Worm (Caenorhabditis elegans) whole organism, mixed stage, embryonic: ENCODE results near the gene F22F7.7.
A peak's percentile ranks its signal among the peaks of the same experiment; 100 is the strongest.

Experiments used
- bed-3 ChIP-seq: fragments of 200-800 bp; sonication (Bioruptor generic); optimal IDR thresholded peaks from 3 replicates; lab custom pipeline; 2018; ENCODE audit warnings: mild to moderate bottlenecking, missing genetic modification characterization, moderate library complexity, missing compliant biosample characterization
- ceh-39 ChIP-seq: fragments of 150-350 bp; optimal IDR thresholded peaks from 2 replicates; lab custom pipeline; 2014; ENCODE audit warnings: missing biosample characterization, missing genetic modification characterization
- ceh-43 ChIP-seq: fragments of 200-800 bp; sonication (Bioruptor generic); optimal IDR thresholded peaks from 2 replicates; lab custom pipeline; 2018; ENCODE audit warnings: mild to moderate bottlenecking, missing genetic modification characterization, moderate library complexity, missing compliant biosample characterization
- ceh-83 ChIP-seq: fragments of 200-800 bp; sonication (Bioruptor generic); optimal IDR thresholded peaks from 2 replicates; lab custom pipeline; 2018; ENCODE audit warnings: mild to moderate bottlenecking, missing genetic modification characterization, missing compliant biosample characterization
- ces-1 ChIP-seq: fragments of 150-350 bp; optimal IDR thresholded peaks from 2 replicates; lab custom pipeline; 2014; ENCODE audit warnings: missing biosample characterization, missing genetic modification reagents, missing genetic modification characterization
- cnd-1 ChIP-seq: fragments of 200-800 bp; sonication (Bioruptor generic); optimal IDR thresholded peaks from 2 replicates; lab custom pipeline; 2018; ENCODE audit warnings: mild to moderate bottlenecking, missing genetic modification characterization, missing compliant biosample characterization
- drap-1 ChIP-seq: fragments of 200-800 bp; sonication (Bioruptor generic); optimal IDR thresholded peaks from 3 replicates; lab custom pipeline; 2018; ENCODE audit warnings: mild to moderate bottlenecking, missing genetic modification characterization, missing compliant biosample characterization
- elt-1 ChIP-seq: sonication (generic microtip); optimal IDR thresholded peaks from 2 replicates; lab custom pipeline; 2017; ENCODE audit warnings: missing genetic modification characterization, mild to moderate bottlenecking, missing compliant biosample characterization, antibody characterized with exemption, moderate library complexity, borderline replicate concordance; ENCODE audit not compliant: insufficient read depth
- flh-1 ChIP-seq: fragments of 200-800 bp; sonication (Bioruptor generic); optimal IDR thresholded peaks from 2 replicates; lab custom pipeline; 2018; ENCODE audit warnings: mild to moderate bottlenecking, missing genetic modification characterization, moderate library complexity, missing compliant biosample characterization
- ham-2 ChIP-seq: fragments of 200-800 bp; sonication (Bioruptor generic); optimal IDR thresholded peaks from 2 replicates; lab custom pipeline; 2018; ENCODE audit warnings: mild to moderate bottlenecking, missing genetic modification characterization, missing compliant biosample characterization
- hlh-1 ChIP-seq: fragments of 150-350 bp; optimal IDR thresholded peaks from 2 replicates; lab custom pipeline; 2014; ENCODE audit warnings: missing biosample characterization, missing genetic modification reagents, missing genetic modification characterization
- lin-13 ChIP-seq: fragments of 150-350 bp; optimal IDR thresholded peaks from 2 replicates; lab custom pipeline; 2014; ENCODE audit warnings: missing biosample characterization, missing genetic modification characterization
- lin-32 ChIP-seq: fragments of 200-800 bp; sonication (Bioruptor generic); optimal IDR thresholded peaks from 2 replicates; lab custom pipeline; 2018; ENCODE audit warnings: mild to moderate bottlenecking, missing genetic modification characterization, missing compliant biosample characterization
- lsy-2 ChIP-seq: fragments of 150-350 bp; optimal IDR thresholded peaks from 2 replicates; lab custom pipeline; 2014; ENCODE audit warnings: missing biosample characterization, missing genetic modification characterization
- mab-5 ChIP-seq: fragments of 150-350 bp; optimal IDR thresholded peaks from 2 replicates; lab custom pipeline; 2014; ENCODE audit warnings: missing biosample characterization, missing genetic modification characterization
- mep-1 ChIP-seq: fragments of 150-350 bp; optimal IDR thresholded peaks from 2 replicates; lab custom pipeline; 2017; ENCODE audit warnings: missing biosample characterization, missing genetic modification reagents, missing genetic modification characterization, inconsistent platforms
- nhr-12 ChIP-seq: fragments of 150-350 bp; optimal IDR thresholded peaks from 2 replicates; lab custom pipeline; 2014; ENCODE audit warnings: missing biosample characterization, missing genetic modification characterization
- nhr-2 ChIP-seq: fragments of 150-350 bp; optimal IDR thresholded peaks from 2 replicates; lab custom pipeline; 2014; ENCODE audit warnings: missing biosample characterization, missing genetic modification characterization
- nhr-237 ChIP-seq: fragments of 150-350 bp; optimal IDR thresholded peaks from 2 replicates; lab custom pipeline; 2014; ENCODE audit warnings: missing biosample characterization, missing genetic modification characterization
- nhr-28 ChIP-seq: fragments of 150-350 bp; optimal IDR thresholded peaks from 2 replicates; lab custom pipeline; 2014; ENCODE audit warnings: missing biosample characterization, missing genetic modification characterization
- pha-4 ChIP-seq: fragments of 150-350 bp; optimal IDR thresholded peaks from 2 replicates; lab custom pipeline; 2018; ENCODE audit warnings: missing biosample characterization, missing genetic modification reagents, missing genetic modification characterization
- sem-2 ChIP-seq: fragments of 200-800 bp; sonication (Bioruptor generic); optimal IDR thresholded peaks from 2 replicates; lab custom pipeline; 2018; ENCODE audit warnings: mild to moderate bottlenecking, missing genetic modification characterization, missing compliant biosample characterization
- snpc-4 ChIP-seq: fragments of 150-350 bp; optimal IDR thresholded peaks from 2 replicates; lab custom pipeline; 2014; ENCODE audit warnings: missing biosample characterization, missing genetic modification characterization
- sptf-1 ChIP-seq: sonication (generic microtip); optimal IDR thresholded peaks from 2 replicates; lab custom pipeline; 2017; ENCODE audit warnings: mild to moderate bottlenecking, missing genetic modification characterization, moderate library complexity, missing compliant biosample characterization
- unc-120 ChIP-seq: sonication (generic microtip); optimal IDR thresholded peaks from 2 replicates; lab custom pipeline; 2017; ENCODE audit warnings: missing genetic modification characterization, missing compliant biosample characterization; ENCODE audit not compliant: poor library complexity, severe bottlenecking
- unc-39 ChIP-seq: fragments of 150-350 bp; optimal IDR thresholded peaks from 2 replicates; lab custom pipeline; 2014; ENCODE audit warnings: missing biosample characterization, missing genetic modification characterization
- unc-62 ChIP-seq: fragments of 150-350 bp; optimal IDR thresholded peaks from 2 replicates; lab custom pipeline; 2014; ENCODE audit warnings: missing biosample characterization, missing genetic modification reagents, missing genetic modification characterization
- zip-8 ChIP-seq: fragments of 150-350 bp; optimal IDR thresholded peaks from 2 replicates; lab custom pipeline; 2014; ENCODE audit warnings: missing biosample characterization, missing genetic modification characterization
- ztf-11 ChIP-seq: fragments of 150-350 bp; optimal IDR thresholded peaks from 2 replicates; lab custom pipeline; 2014; ENCODE audit warnings: missing biosample characterization, missing genetic modification characterization

The F22F7.7 gene

ce11 chrV:2134340-2134739, 5.5 kb downstream of the F22F7.7 start:
- TF ChIP-seq unc-62 (GFP tag; lab: Kevin White, UChicago) (no peak), ceh-39 (tag; lab: Kevin White, UChicago) (no peak), unc-120 (tag; lab: Kevin White, UChicago) (no peak), lsy-2 (tag; lab: Kevin White, UChicago) (no peak), nhr-12 (no peak), mab-5 (tag; lab: Kevin White, UChicago) (no peak), hlh-1 (tag; lab: Kevin White, UChicago) (no peak), zip-8 (tag; lab: Kevin White, UChicago) (no peak)

- TF ChIP-seq nhr-2 (tag; lab: Kevin White, UChicago) (no peak), mep-1 (tag; lab: Kevin White, UChicago) (peak; percentile 4), sem-2 (GFP tag; lab: Kevin White, UChicago) (no peak), ces-1 (GFP tag; lab: Kevin White, UChicago) (peak; percentile 4), nhr-237 (peak; percentile 20), unc-120 (tag; lab: Kevin White, UChicago) (no peak), lin-13 (no peak)
Observed at ce11 chrV:2133512-2133911, 6.3 kb downstream of the F22F7.7 start.

- TF ChIP-seq nhr-237, result no peak
- no peak for TF ChIP-seq bed-3 (GFP tag; lab: Kevin White, UChicago)
- no peak for TF ChIP-seq flh-1 (GFP tag; lab: Kevin White, UChicago)
- no peak for TF ChIP-seq ceh-43 (GFP tag; lab: Kevin White, UChicago)
- no peak for TF ChIP-seq cnd-1 (tag; lab: Kevin White, UChicago)
- TF ChIP-seq unc-39, result no peak
- no peak for TF ChIP-seq drap-1 (GFP tag; lab: Kevin White, UChicago)
- no peak for TF ChIP-seq lsy-2 (tag; lab: Kevin White, UChicago)
- no peak for TF ChIP-seq hlh-1 (tag; lab: Kevin White, UChicago)
Observed at ce11 chrV:2132675-2133074, 7.2 kb downstream of the F22F7.7 start.

- TF ChIP-seq lsy-2 (tag; lab: Kevin White, UChicago), result peak; percentile 0
- TF ChIP-seq ceh-39 (tag; lab: Kevin White, UChicago), result no peak
- TF ChIP-seq ham-2 (GFP tag; lab: Kevin White, UChicago), result no peak
- TF ChIP-seq ces-1 (GFP tag; lab: Kevin White, UChicago), result peak; percentile 24
- peak; percentile 40 for TF ChIP-seq sptf-1 (tag; lab: Kevin White, UChicago)
- TF ChIP-seq, all 35 proteins: peak for 3
Observed at ce11 chrV:2126996-2127585, 12.8 kb downstream of the F22F7.7 start, which contains the start of gene ldp-1. ldp-1 (plus strand) TSS chrV:2127535.

ce11 chrV:2126554-2126953, 13.3 kb downstream of the F22F7.7 start:
- TF ChIP-seq ces-1 (GFP tag; lab: Kevin White, UChicago), result no peak
- TF ChIP-seq unc-120 (tag; lab: Kevin White, UChicago), result peak; percentile 4
- TF ChIP-seq hlh-1 (tag; lab: Kevin White, UChicago), result peak; percentile 79
- TF ChIP-seq mab-5 (tag; lab: Kevin White, UChicago), result no peak
- no peak for TF ChIP-seq elt-1 (tag; lab: Kevin White, UChicago)
- TF ChIP-seq sptf-1 (tag; lab: Kevin White, UChicago), result no peak
- peak; percentile 62 for TF ChIP-seq nhr-2 (tag; lab: Kevin White, UChicago)
- no peak for TF ChIP-seq ham-2 (GFP tag; lab: Kevin White, UChicago)
- TF ChIP-seq pha-4 (tag; lab: Kevin White, UChicago), result no peak
- TF ChIP-seq, all 35 proteins: peak for 3

ce11 chrV:2123164-2123563, 16.7 kb downstream of the F22F7.7 start:
- TF ChIP-seq nhr-237 (no peak), lsy-2 (tag; lab: Kevin White, UChicago) (no peak), lin-32 (no peak), ham-2 (GFP tag; lab: Kevin White, UChicago) (no peak), ztf-11 (no peak), ceh-83 (GFP tag; lab: Kevin White, UChicago) (no peak), unc-120 (tag; lab: Kevin White, UChicago) (no peak), cnd-1 (tag; lab: Kevin White, UChicago) (no peak), hlh-1 (tag; lab: Kevin White, UChicago) (no peak), zip-8 (tag; lab: Kevin White, UChicago) (no peak), bed-3 (GFP tag; lab: Kevin White, UChicago) (no peak), ces-1 (GFP tag; lab: Kevin White, UChicago) (no peak), nhr-28 (tag; lab: Kevin White, UChicago) (no peak), snpc-4 (tag; lab: Kevin White, UChicago) (no peak), unc-62 (GFP tag; lab: Kevin White, UChicago) (no peak)
